Fruit fly (Drosophila melanogaster) whole organism, embryonic: ENCODE results near the gene CG44006.

Source experiments
- Ada2b ChIP-seq: fragments of 200-800 bp; sonication (Bioruptor generic); IDR thresholded peaks from 2 replicates; pipeline ENCODE4 v1.3.6; 2022; ENCODE audit warnings: missing biosample characterization, missing genetic modification characterization
- Bteb2 ChIP-seq: fragments of 200-800 bp; sonication (Bioruptor generic); optimal IDR thresholded peaks from 2 replicates; lab custom pipeline; 2016; ENCODE audit warnings: missing biosample characterization, missing genetic modification characterization
- CG11696 ChIP-seq: fragments of 200-800 bp; sonication (Bioruptor generic); IDR thresholded peaks from 2 replicates; pipeline ENCODE4 v1.3.6; 2022; ENCODE audit warnings: missing biosample characterization, missing genetic modification characterization
- CG12155 ChIP-seq: fragments of 200-800 bp; sonication (Bioruptor generic); optimal IDR thresholded peaks from 3 replicates; lab custom pipeline; 2016; ENCODE audit warnings: missing biosample characterization, missing genetic modification characterization
- CG12236 ChIP-seq: fragments of 200-800 bp; sonication (Bioruptor generic); optimal IDR thresholded peaks from 2 replicates; lab custom pipeline; 2016; ENCODE audit warnings: missing biosample characterization, missing genetic modification characterization
- CG12299 ChIP-seq: fragments of 200-800 bp; sonication (Bioruptor generic); optimal IDR thresholded peaks from 2 replicates; lab custom pipeline; 2018; ENCODE audit warnings: missing biosample characterization, mild to moderate bottlenecking, missing genetic modification characterization
- CG12659 ChIP-seq: fragments of 200-800 bp; sonication (Bioruptor generic); optimal IDR thresholded peaks from 3 replicates; lab custom pipeline; 2017; ENCODE audit warnings: mild to moderate bottlenecking, missing biosample characterization, missing genetic modification reagents, missing genetic modification characterization
- CG12942 ChIP-seq: fragments of 200-800 bp; sonication (Bioruptor generic); optimal IDR thresholded peaks from 3 replicates; lab custom pipeline; 2016; ENCODE audit warnings: missing biosample characterization, missing genetic modification characterization
- CG13296 ChIP-seq: fragments of 200-800 bp; sonication (Bioruptor generic); optimal IDR thresholded peaks from 3 replicates; lab custom pipeline; 2018; ENCODE audit warnings: missing biosample characterization, mild to moderate bottlenecking, missing genetic modification characterization
- CG14014 ChIP-seq: fragments of 200-800 bp; sonication (Bioruptor generic); IDR thresholded peaks from 2 replicates; pipeline ENCODE4 v1.3.6; 2022; ENCODE audit warnings: missing biosample characterization, missing genetic modification characterization
- CG15073 ChIP-seq: fragments of 200-800 bp; sonication (Bioruptor generic); optimal IDR thresholded peaks from 2 replicates; lab custom pipeline; 2016; ENCODE audit warnings: missing biosample characterization, missing genetic modification characterization
- CG16815 ChIP-seq: fragments of 200-800 bp; sonication (Bioruptor generic); optimal IDR thresholded peaks from 3 replicates; lab custom pipeline; 2017; ENCODE audit warnings: missing biosample characterization, mild to moderate bottlenecking, missing genetic modification characterization
- CG1792 ChIP-seq: fragments of 200-800 bp; sonication (Bioruptor generic); optimal IDR thresholded peaks from 2 replicates; lab custom pipeline; 2016; ENCODE audit warnings: missing biosample characterization, missing genetic modification characterization
- CG18011 ChIP-seq: fragments of 200-800 bp; sonication (Bioruptor generic); optimal IDR thresholded peaks from 2 replicates; lab custom pipeline; 2017; ENCODE audit warnings: missing biosample characterization, missing genetic modification characterization, mild to moderate bottlenecking, moderate library complexity, missing genotype
- CG2678 ChIP-seq: fragments of 200-800 bp; sonication (Bioruptor generic); optimal IDR thresholded peaks from 3 replicates; lab custom pipeline; 2019; ENCODE audit warnings: missing biosample characterization, mild to moderate bottlenecking, missing genetic modification characterization, moderate library complexity
- CG32767 ChIP-seq: fragments of 200-800 bp; sonication (Bioruptor generic); IDR thresholded peaks from 2 replicates; pipeline ENCODE4 v1.3.6; 2022; ENCODE audit warnings: missing biosample characterization, missing genetic modification characterization
- CG42726 ChIP-seq: fragments of 200-800 bp; sonication (Bioruptor generic); IDR thresholded peaks from 2 replicates; pipeline ENCODE4 v1.3.6; 2022; ENCODE audit warnings: missing biosample characterization, missing genetic modification characterization; ENCODE audit not compliant: partially characterized antibody
- CG7745 ChIP-seq: fragments of 200-800 bp; sonication (Bioruptor generic); optimal IDR thresholded peaks from 2 replicates; lab custom pipeline; 2018; ENCODE audit warnings: missing biosample characterization, mild to moderate bottlenecking, missing genetic modification characterization, moderate library complexity
- CG7839 ChIP-seq: fragments of 200-800 bp; sonication (Bioruptor generic); optimal IDR thresholded peaks from 3 replicates; lab custom pipeline; 2018; ENCODE audit warnings: missing biosample characterization, mild to moderate bottlenecking, missing genetic modification characterization, moderate library complexity
- CG8089 ChIP-seq: fragments of 200-800 bp; sonication (Bioruptor generic); optimal IDR thresholded peaks from 3 replicates; lab custom pipeline; 2016; ENCODE audit warnings: missing biosample characterization, missing genetic modification characterization
- Camta ChIP-seq: fragments of 200-800 bp; sonication (Bioruptor generic); optimal IDR thresholded peaks from 2 replicates; lab custom pipeline; 2016; ENCODE audit warnings: missing biosample characterization, missing genetic modification characterization
- Chrac-16 ChIP-seq: fragments of 200-800 bp; sonication (Bioruptor generic); optimal IDR thresholded peaks from 3 replicates; lab custom pipeline; 2016; ENCODE audit warnings: missing biosample characterization, missing genetic modification characterization
- Elba2 ChIP-seq: fragments of 200-800 bp; sonication (Bioruptor generic); optimal IDR thresholded peaks from 3 replicates; lab custom pipeline; 2016; ENCODE audit warnings: missing biosample characterization, missing genetic modification characterization
- Ets97D ChIP-seq: fragments of 200-800 bp; sonication (Bioruptor generic); optimal IDR thresholded peaks from 3 replicates; lab custom pipeline; 2016; ENCODE audit warnings: missing biosample characterization, missing genetic modification characterization
- Hand ChIP-seq: fragments of 200-800 bp; sonication (Bioruptor generic); optimal IDR thresholded peaks from 2 replicates; lab custom pipeline; 2017; ENCODE audit warnings: mild to moderate bottlenecking, missing biosample characterization, missing genetic modification reagents, missing genetic modification characterization
- Jarid2 ChIP-seq: fragments of 200-800 bp; sonication (Bioruptor generic); optimal IDR thresholded peaks from 3 replicates; lab custom pipeline; 2017; ENCODE audit warnings: mild to moderate bottlenecking, missing biosample characterization, missing genetic modification reagents, missing genetic modification characterization
- MTF-1 ChIP-seq: fragments of 200-800 bp; sonication (Bioruptor generic); optimal IDR thresholded peaks from 2 replicates; lab custom pipeline; 2018; ENCODE audit warnings: missing biosample characterization, mild to moderate bottlenecking, missing genetic modification characterization, borderline replicate concordance
- Mrtf ChIP-seq: fragments of 200-800 bp; sonication (Bioruptor generic); IDR thresholded peaks from 3 replicates; pipeline ENCODE4 v1.3.6; 2022; ENCODE audit warnings: missing biosample characterization, missing genetic modification characterization
- NFAT ChIP-seq: fragments of 200-800 bp; sonication (Bioruptor generic); IDR thresholded peaks from 2 replicates; pipeline ENCODE4 v1.3.6; 2022; ENCODE audit warnings: missing biosample characterization, missing genetic modification characterization
- NK7.1 ChIP-seq: fragments of 200-800 bp; sonication (Bioruptor generic); optimal IDR thresholded peaks from 3 replicates; lab custom pipeline; 2016; ENCODE audit warnings: missing biosample characterization, missing genetic modification characterization
- NfI ChIP-seq: fragments of 200-800 bp; sonication (Bioruptor generic); optimal IDR thresholded peaks from 3 replicates; lab custom pipeline; 2018; ENCODE audit warnings: missing biosample characterization, mild to moderate bottlenecking, missing genetic modification characterization, moderate library complexity
- Stat92E ChIP-seq, 3 experiments: fragments of >200 bp in 2 of 3; fragments of 200-800 bp in 1 of 3; sonication (Bioruptor generic) in 1 of 3; optimal IDR thresholded peaks; 2 replicates each; lab custom pipeline; 2017 to 2019; ENCODE audit warnings: missing biosample characterization in 3 of 3, missing genetic modification characterization in 3 of 3, mild to moderate bottlenecking in 1 of 3, moderate library complexity in 1 of 3
- ac ChIP-seq: fragments of 200-800 bp; sonication (Bioruptor generic); optimal IDR thresholded peaks from 3 replicates; lab custom pipeline; 2017; ENCODE audit warnings: missing biosample characterization, mild to moderate bottlenecking, missing genetic modification characterization
- da ChIP-seq: fragments of 200-800 bp; sonication (Bioruptor generic); optimal IDR thresholded peaks from 2 replicates; lab custom pipeline; 2016; ENCODE audit warnings: missing biosample characterization, missing genetic modification characterization
- emc ChIP-seq: fragments of 200-800 bp; sonication (Bioruptor generic); optimal IDR thresholded peaks from 2 replicates; lab custom pipeline; 2016; ENCODE audit warnings: missing biosample characterization, missing genetic modification characterization
- ewg ChIP-seq: fragments of 200-800 bp; sonication (Bioruptor generic); optimal IDR thresholded peaks from 3 replicates; lab custom pipeline; 2017; ENCODE audit warnings: mild to moderate bottlenecking, missing biosample characterization, missing genetic modification reagents, missing genetic modification characterization
- eyg ChIP-seq: fragments of 200-800 bp; sonication (Bioruptor generic); optimal IDR thresholded peaks from 3 replicates; lab custom pipeline; 2016; ENCODE audit warnings: missing biosample characterization, missing genetic modification characterization
- fu2 ChIP-seq: fragments of 200-800 bp; sonication (Bioruptor generic); optimal IDR thresholded peaks from 2 replicates; lab custom pipeline; 2016; ENCODE audit warnings: missing biosample characterization, missing genetic modification characterization
- gem ChIP-seq: fragments of 200-800 bp; sonication (Bioruptor generic); optimal IDR thresholded peaks from 2 replicates; lab custom pipeline; 2019; ENCODE audit warnings: missing biosample characterization, mild to moderate bottlenecking, missing genetic modification characterization, moderate library complexity
- gsb ChIP-seq: fragments of 200-800 bp; sonication (Bioruptor generic); IDR thresholded peaks from 2 replicates; pipeline ENCODE4 v1.3.6; 2022; ENCODE audit warnings: missing biosample characterization, missing genetic modification characterization
- kah ChIP-seq: fragments of 200-800 bp; sonication (Bioruptor generic); optimal IDR thresholded peaks from 2 replicates; lab custom pipeline; 2018; ENCODE audit warnings: missing biosample characterization, mild to moderate bottlenecking, missing genetic modification characterization
- prd ChIP-seq, 3 experiments: fragments of >200 bp in 2 of 3; fragments of 200-800 bp in 1 of 3; sonication (Bioruptor generic) in 1 of 3; optimal IDR thresholded peaks in 2 of 3; IDR thresholded peaks in 1 of 3; 2 replicates in 2 of 3; 3 replicates in 1 of 3; pipeline versions ENCODE4 v1.3.6 to Lab custom; 2017 to 2022; ENCODE audit warnings: missing biosample characterization in 1 of 3, missing genetic modification characterization in 1 of 3
- ranshi ChIP-seq: fragments of 200-800 bp; sonication (Bioruptor generic); IDR thresholded peaks from 2 replicates; pipeline ENCODE4 v1.3.6; 2022; ENCODE audit warnings: missing biosample characterization, missing genetic modification characterization
- ro ChIP-seq: fragments of 200-800 bp; sonication (Bioruptor generic); IDR thresholded peaks from 2 replicates; pipeline ENCODE4 v1.3.6; 2022; ENCODE audit warnings: missing biosample characterization, missing genetic modification characterization
- seq ChIP-seq: fragments of 200-800 bp; sonication (Bioruptor generic); IDR thresholded peaks from 2 replicates; pipeline ENCODE4 v1.3.6; 2022; ENCODE audit warnings: missing biosample characterization, missing genetic modification characterization
- ssp ChIP-seq: fragments of 200-800 bp; sonication (Bioruptor generic); IDR thresholded peaks from 2 replicates; pipeline ENCODE4 v1.3.6; 2022; ENCODE audit warnings: missing biosample characterization, missing genetic modification characterization
- tio ChIP-seq: fragments of 200-800 bp; sonication (Bioruptor generic); optimal IDR thresholded peaks from 2 replicates; lab custom pipeline; 2017; ENCODE audit warnings: missing biosample characterization, missing genetic modification characterization, inconsistent platforms
- yki ChIP-seq: fragments of >200 bp; optimal IDR thresholded peaks from 3 replicates; lab custom pipeline; 2018

CG44006 gene

dm6 chr3L:18114038-18114926, 44.3 kb upstream of the CG44006 start (continued):
- TF ChIP-seq CG42726, result peak; percentile 47; the same call in 1 of the 2 replicates
- peak; percentile 77 for TF ChIP-seq CG2678 (tag; lab: Kevin White, UChicago)
- no peak for TF ChIP-seq CG18011
- TF ChIP-seq CG12942 (GFP tag; lab: Kevin White, UChicago), result peak; percentile 32
- TF ChIP-seq fu2 (GFP tag; lab: Kevin White, UChicago), result no peak
- TF ChIP-seq Chrac-16 (GFP tag; lab: Kevin White, UChicago), result no peak
- no peak for TF ChIP-seq ssp (GFP tag; lab: Robert Waterston, UW)
- peak; percentile 7; the same call in 1 of the 3 replicates for TF ChIP-seq Mrtf (GFP tag; lab: Robert Waterston, UW)
- TF ChIP-seq Ets97D (GFP tag; lab: Kevin White, UChicago), result peak; percentile 13
- TF ChIP-seq CG7745, result no peak
- TF ChIP-seq CG8089, result peak; percentile 26
- peak; percentile 55 for TF ChIP-seq MTF-1 (GFP tag; lab: Kevin White, UChicago)
- TF ChIP-seq yki (lab: Kevin White, UChicago), result no peak
- peak; percentile 9; the same call in 1 of the 2 replicates for TF ChIP-seq ranshi (GFP tag; lab: Robert Waterston, UW)
- peak; percentile 43 for TF ChIP-seq NK7.1 (GFP tag; lab: Kevin White, UChicago)
- TF ChIP-seq tio (GFP tag; lab: Kevin White, UChicago), result no peak
- TF ChIP-seq CG12155 (GFP tag; lab: Kevin White, UChicago), result no peak
- TF ChIP-seq CG14014, result peak; percentile 58; the same call in 1 of the 2 replicates
- no peak for TF ChIP-seq CG1792 (GFP tag; lab: Kevin White, UChicago)
- TF ChIP-seq CG32767 (GFP tag; lab: Robert Waterston, UW), result no peak
- TF ChIP-seq CG7839 (tag; lab: Kevin White, UChicago), result peak; percentile 62
- TF ChIP-seq Camta (GFP tag; lab: Kevin White, UChicago), result peak; percentile 22
- no peak for TF ChIP-seq gsb
- TF ChIP-seq CG12236 (GFP tag; lab: Kevin White, UChicago), result no peak
- TF ChIP-seq Stat92E (GFP tag; optimal IDR thresholded peaks at IDR 0.05; lab: Kevin White, UChicago), result no peak
- TF ChIP-seq Hand, result no peak
- TF ChIP-seq Jarid2 (GFP tag; lab: Kevin White, UChicago), result peak; percentile 72
- TF ChIP-seq CG12659 (GFP tag; lab: Kevin White, UChicago), result peak; percentile 20
- no peak for TF ChIP-seq emc (GFP tag; lab: Kevin White, UChicago)
- peak; percentile 19 for TF ChIP-seq ewg
- no peak for TF ChIP-seq CG16815 (GFP tag; lab: Kevin White, UChicago)
- peak; percentile 37 for TF ChIP-seq NfI (GFP tag; lab: Kevin White, UChicago)
- no peak for TF ChIP-seq CG15073
- TF ChIP-seq prd (optimal IDR thresholded peaks at IDR 0.05; lab: Kevin White, UChicago), result no peak
- peak; percentile 24; the same call in 1 of the 3 replicates for TF ChIP-seq prd (GFP tag; IDR thresholded peaks at IDR 0.05; lab: Robert Waterston, UW)
- peak; percentile 27 for TF ChIP-seq eyg (GFP tag; lab: Kevin White, UChicago)
- no peak for TF ChIP-seq da (GFP tag; lab: Kevin White, UChicago)
- TF ChIP-seq seq (GFP tag; lab: Robert Waterston, UW), result peak; percentile 75
- 0 out of 2 replicates have a peak, but pooled peaks have one; percentile 9 for TF ChIP-seq Ada2b
- peak; percentile 37; the same call in 1 of the 2 replicates for TF ChIP-seq NFAT
- TF ChIP-seq CG11696 (GFP tag; lab: Robert Waterston, UW), result no peak
- no peak for TF ChIP-seq Elba2 (GFP tag; lab: Kevin White, UChicago)
- no peak for TF ChIP-seq ro (GFP tag; lab: Robert Waterston, UW)
- TF ChIP-seq kah (GFP tag; lab: Kevin White, UChicago), result no peak
- TF ChIP-seq CG12299 (tag; lab: Kevin White, UChicago), result no peak
- no peak for TF ChIP-seq ac (GFP tag; lab: Kevin White, UChicago)
- TF ChIP-seq Bteb2 (GFP tag; lab: Kevin White, UChicago), result no peak
- no peak for TF ChIP-seq CG13296
- TF ChIP-seq gem, result peak; percentile 77
